Fruit fly (Drosophila melanogaster) whole organism, embryonic: ENCODE data around the gene CG18596.
A peak's percentile ranks its signal among the peaks of the same experiment; 100 is the strongest.

Experiments
- Abd-B ChIP-seq: fragments of 200-800 bp; sonication (Bioruptor generic); optimal IDR thresholded peaks from 2 replicates; lab custom pipeline; 2018; ENCODE audit warnings: missing biosample characterization, mild to moderate bottlenecking, missing genetic modification characterization, moderate library complexity
- B-H1 ChIP-seq: fragments of 200-800 bp; sonication (Bioruptor generic); IDR thresholded peaks from 3 replicates; pipeline ENCODE4 v1.3.6; 2022; ENCODE audit warnings: missing biosample characterization, missing genetic modification characterization
- Bdp1 ChIP-seq: fragments of 200-800 bp; sonication (Bioruptor generic); optimal IDR thresholded peaks from 3 replicates; lab custom pipeline; 2016; ENCODE audit warnings: missing biosample characterization, missing genetic modification characterization
- Bgb ChIP-seq: fragments of 200-800 bp; sonication (Bioruptor generic); IDR thresholded peaks from 2 replicates; pipeline ENCODE4 v1.3.6; 2022; ENCODE audit warnings: missing biosample characterization, missing genetic modification characterization; ENCODE audit not compliant: partially characterized antibody
- CG12104 ChIP-seq: fragments of 200-800 bp; sonication (Bioruptor generic); optimal IDR thresholded peaks from 3 replicates; lab custom pipeline; 2016; ENCODE audit warnings: missing biosample characterization, missing genetic modification characterization
- CG12155 ChIP-seq: fragments of 200-800 bp; sonication (Bioruptor generic); optimal IDR thresholded peaks from 3 replicates; lab custom pipeline; 2016; ENCODE audit warnings: missing biosample characterization, missing genetic modification characterization
- CG13123 ChIP-seq: fragments of 200-800 bp; sonication (Bioruptor generic); optimal IDR thresholded peaks from 2 replicates; lab custom pipeline; 2016; ENCODE audit warnings: missing biosample characterization, missing genetic modification characterization
- CG13624 ChIP-seq: fragments of 200-800 bp; sonication (Bioruptor generic); optimal IDR thresholded peaks from 2 replicates; lab custom pipeline; 2016; ENCODE audit warnings: missing biosample characterization, missing genetic modification characterization
- CG13775 ChIP-seq: fragments of 200-800 bp; sonication (Bioruptor generic); optimal IDR thresholded peaks from 3 replicates; lab custom pipeline; 2017; ENCODE audit warnings: missing biosample characterization, mild to moderate bottlenecking, missing genetic modification characterization
- CG15269 ChIP-seq: fragments of 200-800 bp; sonication (Bioruptor generic); optimal IDR thresholded peaks from 2 replicates; lab custom pipeline; 2018; ENCODE audit warnings: missing biosample characterization, mild to moderate bottlenecking, missing genetic modification characterization, moderate library complexity
- CG16779 ChIP-seq: fragments of 200-800 bp; sonication (Bioruptor generic); IDR thresholded peaks from 2 replicates; pipeline ENCODE4 v1.3.6; 2022; ENCODE audit warnings: missing biosample characterization, missing genetic modification characterization
- CG17186 ChIP-seq: fragments of 200-800 bp; sonication (Bioruptor generic); optimal IDR thresholded peaks from 3 replicates; lab custom pipeline; 2017; ENCODE audit warnings: missing biosample characterization, missing genetic modification reagents, missing genetic modification characterization
- CG17361 ChIP-seq: fragments of 200-800 bp; sonication (Bioruptor generic); IDR thresholded peaks from 3 replicates; pipeline ENCODE4 v1.3.6; 2022; ENCODE audit warnings: missing biosample characterization, missing genetic modification characterization
- CG17829 ChIP-seq: fragments of 200-800 bp; optimal IDR thresholded peaks from 2 replicates; lab custom pipeline; 2019; ENCODE audit warnings: missing biosample characterization, mild to moderate bottlenecking, missing genetic modification characterization, moderate library complexity
- CG1792 ChIP-seq: fragments of 200-800 bp; sonication (Bioruptor generic); optimal IDR thresholded peaks from 2 replicates; lab custom pipeline; 2016; ENCODE audit warnings: missing biosample characterization, missing genetic modification characterization
- CG18764 ChIP-seq: fragments of 200-800 bp; sonication (Bioruptor generic); optimal IDR thresholded peaks from 3 replicates; lab custom pipeline; 2016; ENCODE audit warnings: missing biosample characterization, missing genetic modification characterization
- CG2120 ChIP-seq: fragments of 200-800 bp; sonication (Bioruptor generic); optimal IDR thresholded peaks from 3 replicates; lab custom pipeline; 2016; ENCODE audit warnings: missing biosample characterization, missing genetic modification characterization
- CG2889 ChIP-seq: fragments of 200-800 bp; sonication (Bioruptor generic); IDR thresholded peaks from 3 replicates; pipeline ENCODE4 v1.3.6; 2022; ENCODE audit warnings: missing biosample characterization, missing genetic modification characterization
- CG43689 ChIP-seq: fragments of 200-800 bp; sonication (Bioruptor generic); IDR thresholded peaks from 2 replicates; pipeline ENCODE4 v1.3.6; 2022; ENCODE audit warnings: missing biosample characterization, missing genetic modification characterization
- CG4707 ChIP-seq: fragments of 200-800 bp; sonication (Bioruptor generic); optimal IDR thresholded peaks from 2 replicates; lab custom pipeline; 2018; ENCODE audit warnings: missing biosample characterization, mild to moderate bottlenecking, missing genetic modification characterization, moderate library complexity
- CG6175 ChIP-seq: fragments of 200-800 bp; sonication (Bioruptor generic); IDR thresholded peaks from 3 replicates; pipeline ENCODE4 v1.3.6; 2022; ENCODE audit warnings: missing biosample characterization, missing genetic modification characterization
- CG6654 ChIP-seq: fragments of 200-800 bp; sonication (Bioruptor generic); optimal IDR thresholded peaks from 2 replicates; lab custom pipeline; 2017; ENCODE audit warnings: missing biosample characterization, mild to moderate bottlenecking, missing genetic modification characterization
- CG6689 ChIP-seq: fragments of 200-800 bp; sonication (Bioruptor generic); IDR thresholded peaks from 2 replicates; pipeline ENCODE4 v1.3.6; 2022; ENCODE audit warnings: missing biosample characterization, missing genetic modification characterization
- CG6791 ChIP-seq: fragments of 200-800 bp; sonication (Bioruptor generic); IDR thresholded peaks from 3 replicates; pipeline ENCODE4 v1.3.6; 2022; ENCODE audit warnings: missing biosample characterization, missing genetic modification characterization; ENCODE audit not compliant: partially characterized antibody
- CG6854 ChIP-seq: fragments of 200-800 bp; sonication (Bioruptor generic); optimal IDR thresholded peaks from 3 replicates; lab custom pipeline; 2017; ENCODE audit warnings: missing biosample characterization, mild to moderate bottlenecking, missing genetic modification characterization
- CG8290 ChIP-seq, 3 experiments: fragments of 200-800 bp; sonication (Bioruptor generic); optimal IDR thresholded peaks; 2 replicates each; lab custom pipeline; 2016 to 2019; ENCODE audit warnings: missing biosample characterization in 3 of 3, missing genetic modification characterization in 3 of 3, mild to moderate bottlenecking in 2 of 3, moderate library complexity in 1 of 3
- CG9609 ChIP-seq: fragments of 200-800 bp; sonication (Bioruptor generic); optimal IDR thresholded peaks from 3 replicates; lab custom pipeline; 2016; ENCODE audit warnings: missing biosample characterization, missing genetic modification characterization
- Doc2 ChIP-seq: fragments of 200-800 bp; sonication (Bioruptor generic); IDR thresholded peaks from 2 replicates; pipeline ENCODE4 v1.3.6; 2022; ENCODE audit warnings: missing biosample characterization, missing genetic modification characterization
- Eip74EF ChIP-seq, 2 experiments: fragments of 200-800 bp in 1 of 2; fragments of >200 bp in 1 of 2; sonication (Bioruptor generic) in 1 of 2; optimal IDR thresholded peaks; 2 replicates each; lab custom pipeline; 2017 to 2019; ENCODE audit warnings: missing biosample characterization in 2 of 2, missing genetic modification characterization in 2 of 2, mild to moderate bottlenecking in 1 of 2, moderate library complexity in 1 of 2
- HLH3B ChIP-seq: fragments of 200-800 bp; sonication (Bioruptor generic); IDR thresholded peaks from 2 replicates; pipeline ENCODE4 v1.3.6; 2022; ENCODE audit warnings: missing biosample characterization, missing genetic modification characterization
- Hsf ChIP-seq: fragments of 200-800 bp; sonication (Bioruptor generic); optimal IDR thresholded peaks from 3 replicates; lab custom pipeline; 2016; ENCODE audit warnings: missing biosample characterization, missing genetic modification characterization
- MBD-R2 ChIP-seq: fragments of 200-800 bp; sonication (Bioruptor generic); IDR thresholded peaks from 2 replicates; pipeline ENCODE4 v1.3.6; 2022; ENCODE audit warnings: missing biosample characterization, missing genetic modification characterization
- Med ChIP-seq: fragments of 200-800 bp; sonication (Bioruptor generic); peaks from one replicate; lab custom pipeline; 2016; ENCODE audit warnings: missing biosample characterization, missing genetic modification characterization, mild to moderate bottlenecking, inconsistent platforms, moderate library complexity
- NfI ChIP-seq: fragments of 200-800 bp; sonication (Bioruptor generic); optimal IDR thresholded peaks from 3 replicates; lab custom pipeline; 2018; ENCODE audit warnings: missing biosample characterization, mild to moderate bottlenecking, missing genetic modification characterization, moderate library complexity
- Opbp ChIP-seq: fragments of 200-800 bp; sonication (Bioruptor generic); IDR thresholded peaks from 3 replicates; pipeline ENCODE4 v1.3.6; 2022; ENCODE audit warnings: missing biosample characterization, missing genetic modification characterization; ENCODE audit not compliant: partially characterized antibody
- Scr ChIP-seq: fragments of 200-800 bp; sonication (Bioruptor generic); IDR thresholded peaks from 2 replicates; pipeline ENCODE4 v1.3.6; 2022; ENCODE audit warnings: missing biosample characterization, missing genetic modification characterization; ENCODE audit not compliant: partially characterized antibody
- amos ChIP-seq: fragments of 200-800 bp; sonication (Bioruptor generic); IDR thresholded peaks from 2 replicates; pipeline ENCODE4 v1.3.6; 2022; ENCODE audit warnings: missing biosample characterization, missing genetic modification characterization; ENCODE audit not compliant: partially characterized antibody
- ap ChIP-seq: fragments of 200-800 bp; sonication (Bioruptor generic); IDR thresholded peaks from 2 replicates; pipeline ENCODE4 v1.3.6; 2022; ENCODE audit warnings: missing biosample characterization, missing genetic modification characterization
- ase ChIP-seq: fragments of 200-800 bp; sonication (Bioruptor generic); IDR thresholded peaks from 3 replicates; pipeline ENCODE4 v1.3.6; 2022; ENCODE audit warnings: missing biosample characterization, missing genetic modification characterization
- crp ChIP-seq, 2 experiments: fragments of 200-800 bp; sonication (Bioruptor generic); optimal IDR thresholded peaks; 2 replicates in 1 of 2; 3 replicates in 1 of 2; lab custom pipeline; 2017; ENCODE audit warnings: missing biosample characterization in 2 of 2, missing genetic modification characterization in 2 of 2, mild to moderate bottlenecking in 1 of 2, moderate library complexity in 1 of 2
- exex ChIP-seq: fragments of 200-800 bp; sonication (Bioruptor generic); optimal IDR thresholded peaks from 4 replicates; lab custom pipeline; 2018; ENCODE audit warnings: missing biosample characterization, mild to moderate bottlenecking, missing genetic modification characterization, moderate library complexity
- jumu ChIP-seq: fragments of 200-800 bp; sonication (Bioruptor generic); optimal IDR thresholded peaks from 3 replicates; lab custom pipeline; 2016; ENCODE audit warnings: missing biosample characterization, missing genetic modification characterization
- lilli ChIP-seq: fragments of 200-800 bp; sonication (Bioruptor generic); optimal IDR thresholded peaks from 3 replicates; lab custom pipeline; 2016; ENCODE audit warnings: missing biosample characterization, missing genetic modification characterization
- lola ChIP-seq, 3 experiments: fragments of >200 bp in 2 of 3; fragments of 200-800 bp in 1 of 3; sonication (Bioruptor generic) in 1 of 3; optimal IDR thresholded peaks; 2 replicates each; lab custom pipeline; 2017 to 2019; ENCODE audit warnings: missing biosample characterization in 3 of 3, missing genetic modification characterization in 3 of 3, mild to moderate bottlenecking in 1 of 3, moderate library complexity in 1 of 3
- lov ChIP-seq, 2 experiments: fragments of 200-800 bp in 1 of 2; fragments of >200 bp in 1 of 2; sonication (Bioruptor generic) in 1 of 2; IDR thresholded peaks in 1 of 2; optimal IDR thresholded peaks in 1 of 2; 2 replicates in 1 of 2; 3 replicates in 1 of 2; pipeline versions ENCODE4 v1.3.6 to Lab custom; 2017 to 2022; ENCODE audit warnings: missing biosample characterization in 1 of 2, missing genetic modification characterization in 1 of 2
- mirr ChIP-seq: fragments of 200-800 bp; sonication (Bioruptor generic); optimal IDR thresholded peaks from 3 replicates; lab custom pipeline; 2018; ENCODE audit warnings: missing biosample characterization, mild to moderate bottlenecking, missing genetic modification characterization
- pzg ChIP-seq: fragments of 200-800 bp; sonication (Bioruptor generic); optimal IDR thresholded peaks from 3 replicates; lab custom pipeline; 2018; ENCODE audit warnings: missing biosample characterization, mild to moderate bottlenecking, missing genetic modification characterization, moderate library complexity
- ranshi ChIP-seq: fragments of 200-800 bp; sonication (Bioruptor generic); IDR thresholded peaks from 2 replicates; pipeline ENCODE4 v1.3.6; 2022; ENCODE audit warnings: missing biosample characterization, missing genetic modification characterization
- wdn ChIP-seq: fragments of 200-800 bp; sonication (Bioruptor generic); IDR thresholded peaks from 2 replicates; pipeline ENCODE4 v1.3.6; 2022; ENCODE audit warnings: missing biosample characterization, missing genetic modification characterization

CG18596 gene

DNA sequence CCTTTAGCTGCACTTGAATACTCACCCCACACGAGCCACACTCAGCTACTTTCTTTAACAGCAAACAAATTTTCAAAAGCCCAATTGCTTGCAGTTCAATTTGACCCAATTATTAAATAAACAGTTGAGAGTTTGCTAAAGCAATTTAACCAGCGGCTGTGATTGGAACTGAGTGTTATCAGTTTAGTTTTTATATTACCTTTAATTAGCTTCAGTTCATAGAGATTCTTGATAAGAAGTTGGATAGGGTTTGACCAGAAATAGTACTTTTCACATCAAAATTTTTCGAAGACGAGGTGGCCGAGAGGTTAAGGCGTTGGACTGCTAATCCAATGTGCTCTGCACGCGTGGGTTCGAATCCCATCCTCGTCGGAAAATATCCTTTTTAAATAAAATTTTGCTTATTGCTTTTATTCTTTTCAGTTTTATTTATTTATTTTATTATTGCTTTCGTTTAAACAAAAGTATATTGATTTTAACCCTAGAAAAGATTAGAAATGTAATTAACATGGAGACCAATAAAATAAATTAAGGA, 20.6 kb downstream of the CG18596 start (continued):
- TF ChIP-seq Bdp1: peak; percentile 94
- TF ChIP-seq CG13123: no peak
- peak; percentile 88 for TF ChIP-seq exex
- TF ChIP-seq ase (GFP tag; lab: Robert Waterston, UW): no peak
- no peak for TF ChIP-seq CG6175 (GFP tag; lab: Robert Waterston, UW)
- no peak for TF ChIP-seq CG17361
- peak; percentile 74 for TF ChIP-seq CG6791 (GFP tag; lab: Robert Waterston, UW)
- TF ChIP-seq HLH3B (GFP tag; lab: Robert Waterston, UW): no peak
- TF ChIP-seq CG43689 (GFP tag; lab: Robert Waterston, UW): no peak
- no peak for TF ChIP-seq CG4707
- TF ChIP-seq Hsf: no peak
- no peak for TF ChIP-seq CG2889
- no peak for TF ChIP-seq wdn (GFP tag; lab: Robert Waterston, UW)
- no peak for TF ChIP-seq ranshi (GFP tag; lab: Robert Waterston, UW)
- TF ChIP-seq mirr (GFP tag; lab: Kevin White, UChicago): no peak
- TF ChIP-seq CG16779: no peak
- no peak for TF ChIP-seq MBD-R2 (GFP tag; lab: Robert Waterston, UW)
- no peak for TF ChIP-seq CG17829
- TF ChIP-seq Abd-B: no peak
- TF ChIP-seq crp (GFP tag; optimal IDR thresholded peaks at IDR 0.05; lab: Kevin White, UChicago): no peak
- no peak for TF ChIP-seq ap (GFP tag; lab: Robert Waterston, UW)
- no peak for TF ChIP-seq B-H1 (GFP tag; lab: Robert Waterston, UW)
- TF ChIP-seq CG9609 (GFP tag; lab: Kevin White, UChicago): no peak
- no peak for TF ChIP-seq CG17186 (GFP tag; lab: Kevin White, UChicago)
- no peak for TF ChIP-seq CG13624
- no peak for TF ChIP-seq Doc2 (GFP tag; lab: Robert Waterston, UW)
- TF ChIP-seq CG1792: no peak
- TF ChIP-seq CG12155: no peak
- TF ChIP-seq jumu (GFP tag; lab: Kevin White, UChicago): no peak
- peak; percentile 55; the same call in 1 of the 3 replicates for TF ChIP-seq Opbp
- TF ChIP-seq Eip74EF (GFP tag; optimal IDR thresholded peaks at IDR 0.05; lab: Kevin White, UChicago): no peak
- no peak for TF ChIP-seq lilli (GFP tag; lab: Kevin White, UChicago)
- TF ChIP-seq pzg: no peak
- no peak for TF ChIP-seq lola (GFP tag; optimal IDR thresholded peaks at IDR 0.05; lab: Kevin White, UChicago)
- TF ChIP-seq amos (GFP tag; lab: Robert Waterston, UW): peak; percentile 78; the same call in 1 of the 2 replicates
- TF ChIP-seq CG8290 (GFP tag; optimal IDR thresholded peaks at IDR 0.05; lab: Kevin White, UChicago): no peak
- TF ChIP-seq CG8290 (tag; optimal IDR thresholded peaks at IDR 0.05; lab: Kevin White, UChicago): peak in 1 of 2 experiments; percentile 22
- no peak for TF ChIP-seq CG12104
- no peak for TF ChIP-seq CG13775 (GFP tag; lab: Kevin White, UChicago)
- TF ChIP-seq CG6689: no peak
- TF ChIP-seq CG6654 (GFP tag; lab: Kevin White, UChicago): no peak
- TF ChIP-seq CG18764 (GFP tag; lab: Kevin White, UChicago): no peak
- TF ChIP-seq CG2120: no peak
- TF ChIP-seq CG6854 (GFP tag; lab: Kevin White, UChicago): no peak
- no peak for TF ChIP-seq CG15269 (tag; lab: Kevin White, UChicago)
- TF ChIP-seq Med (GFP tag; lab: Kevin White, UChicago): peak; percentile 25
- no peak for TF ChIP-seq NfI (GFP tag; lab: Kevin White, UChicago)
- TF ChIP-seq Scr: peak; percentile 7; the same call in 1 of the 2 replicates
- peak; percentile 50; the same call in 1 of the 2 replicates for TF ChIP-seq Bgb (GFP tag; lab: Robert Waterston, UW)
- TF ChIP-seq lov (optimal IDR thresholded peaks at IDR 0.05; lab: Kevin White, UChicago): no peak
- TF ChIP-seq lov (GFP tag; IDR thresholded peaks at IDR 0.05; lab: Robert Waterston, UW): no peak
